Fruit fly (Drosophila melanogaster) whole organism, prepupa: ENCODE data around the gene spict.

Source experiments
- Blimp-1 ChIP-seq: fragments of 200-800 bp; sonication (Bioruptor generic); optimal IDR thresholded peaks from 3 replicates; lab custom pipeline; 2017; ENCODE audit warnings: missing biosample characterization, missing genetic modification characterization, mild to moderate bottlenecking, moderate library complexity, missing genetic modification reagents
- CG15336 ChIP-seq: fragments of 200-800 bp; sonication (Bioruptor generic); IDR thresholded peaks from 2 replicates; pipeline ENCODE4 v1.3.6; 2022; ENCODE audit warnings: missing biosample characterization, missing genetic modification characterization
- CG1621 ChIP-seq: fragments of 200-800 bp; sonication (Bioruptor generic); optimal IDR thresholded peaks from 3 replicates; lab custom pipeline; 2018; ENCODE audit warnings: missing biosample characterization, mild to moderate bottlenecking, missing genetic modification characterization
- CG16779 ChIP-seq: fragments of 200-800 bp; sonication (Bioruptor generic); optimal IDR thresholded peaks from 3 replicates; lab custom pipeline; 2017; ENCODE audit warnings: missing biosample characterization, mild to moderate bottlenecking, missing genetic modification characterization
- CG32006 ChIP-seq: fragments of 200-800 bp; sonication (Bioruptor generic); optimal IDR thresholded peaks from 3 replicates; lab custom pipeline; 2017; ENCODE audit warnings: missing biosample characterization, mild to moderate bottlenecking, missing genetic modification characterization
- CG6163 ChIP-seq: fragments of 200-800 bp; sonication (Bioruptor generic); IDR thresholded peaks from 3 replicates; pipeline ENCODE4 v1.3.6; 2022; ENCODE audit warnings: missing biosample characterization, missing genetic modification characterization
- CG6792 ChIP-seq: fragments of 200-800 bp; sonication (Bioruptor generic); optimal IDR thresholded peaks from 3 replicates; lab custom pipeline; 2016; ENCODE audit warnings: missing biosample characterization, missing genetic modification characterization
- CG6808 ChIP-seq: fragments of 200-800 bp; sonication (Bioruptor generic); optimal IDR thresholded peaks from 3 replicates; lab custom pipeline; 2017; ENCODE audit warnings: missing biosample characterization, missing genetic modification characterization, mild to moderate bottlenecking, moderate library complexity, missing genetic modification reagents
- CG6854 ChIP-seq: fragments of 200-800 bp; sonication (Bioruptor generic); optimal IDR thresholded peaks from 2 replicates; lab custom pipeline; 2017; ENCODE audit warnings: missing biosample characterization, mild to moderate bottlenecking, missing genetic modification characterization
- CG8119 ChIP-seq: fragments of 200-800 bp; sonication (Bioruptor generic); IDR thresholded peaks from 3 replicates; pipeline ENCODE4 v1.3.6; 2022; ENCODE audit warnings: missing biosample characterization, missing genetic modification characterization
- CG8319 ChIP-seq: fragments of 200-800 bp; sonication (Bioruptor generic); optimal IDR thresholded peaks from 3 replicates; lab custom pipeline; 2016; ENCODE audit warnings: missing biosample characterization, missing genetic modification characterization
- CG8632 ChIP-seq: fragments of 200-800 bp; sonication (Bioruptor generic); optimal IDR thresholded peaks from 3 replicates; lab custom pipeline; 2016; ENCODE audit warnings: missing biosample characterization, missing genetic modification characterization
- Eip78C ChIP-seq: fragments of 200-800 bp; sonication (Bioruptor generic); peaks from one replicate; lab custom pipeline; 2016; ENCODE audit warnings: missing biosample characterization, missing genetic modification characterization
- Eip93F ChIP-seq: fragments of 200-800 bp; sonication (Bioruptor generic); optimal IDR thresholded peaks from 2 replicates; lab custom pipeline; 2016; ENCODE audit warnings: missing biosample characterization, mild to moderate bottlenecking, missing genetic modification characterization
- Ets21C ChIP-seq: fragments of 200-800 bp; sonication (Bioruptor generic); optimal IDR thresholded peaks from 3 replicates; lab custom pipeline; 2016; ENCODE audit warnings: missing biosample characterization, missing genetic modification characterization
- Ets96B ChIP-seq: fragments of 200-800 bp; optimal IDR thresholded peaks from 2 replicates; lab custom pipeline; 2019; ENCODE audit warnings: missing biosample characterization, mild to moderate bottlenecking, missing genetic modification characterization, moderate library complexity
- Hr38 ChIP-seq: sonication (Bioruptor generic); optimal IDR thresholded peaks from 2 replicates; lab custom pipeline; 2016; ENCODE audit warnings: missing biosample characterization, missing genetic modification characterization
- Smox ChIP-seq: fragments of 200-800 bp; sonication (Bioruptor generic); optimal IDR thresholded peaks from 3 replicates; lab custom pipeline; 2016; ENCODE audit warnings: missing biosample characterization, missing genetic modification characterization
- achi ChIP-seq: fragments of 200-800 bp; sonication (Bioruptor generic); optimal IDR thresholded peaks from 3 replicates; lab custom pipeline; 2016; ENCODE audit warnings: missing biosample characterization, missing genetic modification characterization
- acj6 ChIP-seq: fragments of 200-800 bp; sonication (Bioruptor generic); optimal IDR thresholded peaks from 3 replicates; lab custom pipeline; 2016; ENCODE audit warnings: missing biosample characterization, missing genetic modification characterization
- cyc ChIP-seq: fragments of 200-800 bp; sonication (Bioruptor generic); optimal IDR thresholded peaks from 3 replicates; lab custom pipeline; 2016; ENCODE audit warnings: missing biosample characterization, missing genetic modification characterization
- dsx ChIP-seq: fragments of 200-800 bp; optimal IDR thresholded peaks from 3 replicates; lab custom pipeline; 2019; ENCODE audit warnings: missing biosample characterization, mild to moderate bottlenecking, missing genetic modification characterization, moderate library complexity; ENCODE audit not compliant: poor library complexity, severe bottlenecking
- esn ChIP-seq: fragments of 200-800 bp; sonication (Bioruptor generic); optimal IDR thresholded peaks from 2 replicates; lab custom pipeline; 2016; ENCODE audit warnings: missing biosample characterization, mild to moderate bottlenecking, missing genetic modification characterization, moderate library complexity
- fkh ChIP-seq: fragments of 200-800 bp; sonication (Bioruptor generic); optimal IDR thresholded peaks from 3 replicates; lab custom pipeline; 2017; ENCODE audit warnings: missing biosample characterization, mild to moderate bottlenecking, missing genetic modification characterization, moderate library complexity
- salr ChIP-seq, 2 experiments: fragments of 200-800 bp; sonication (Bioruptor generic); optimal IDR thresholded peaks; 3 replicates each; lab custom pipeline; 2016 to 2018; ENCODE audit warnings: missing biosample characterization in 2 of 2, missing genetic modification characterization in 2 of 2, mild to moderate bottlenecking in 1 of 2
- svp ChIP-seq: fragments of 200-800 bp; sonication (Bioruptor generic); peaks from one replicate; lab custom pipeline; 2016; ENCODE audit warnings: missing biosample characterization, missing genetic modification characterization
- topi ChIP-seq: fragments of 200-800 bp; sonication (Bioruptor generic); optimal IDR thresholded peaks from 3 replicates; lab custom pipeline; 2016; ENCODE audit warnings: missing biosample characterization, missing genetic modification characterization

spict gene

DNA sequence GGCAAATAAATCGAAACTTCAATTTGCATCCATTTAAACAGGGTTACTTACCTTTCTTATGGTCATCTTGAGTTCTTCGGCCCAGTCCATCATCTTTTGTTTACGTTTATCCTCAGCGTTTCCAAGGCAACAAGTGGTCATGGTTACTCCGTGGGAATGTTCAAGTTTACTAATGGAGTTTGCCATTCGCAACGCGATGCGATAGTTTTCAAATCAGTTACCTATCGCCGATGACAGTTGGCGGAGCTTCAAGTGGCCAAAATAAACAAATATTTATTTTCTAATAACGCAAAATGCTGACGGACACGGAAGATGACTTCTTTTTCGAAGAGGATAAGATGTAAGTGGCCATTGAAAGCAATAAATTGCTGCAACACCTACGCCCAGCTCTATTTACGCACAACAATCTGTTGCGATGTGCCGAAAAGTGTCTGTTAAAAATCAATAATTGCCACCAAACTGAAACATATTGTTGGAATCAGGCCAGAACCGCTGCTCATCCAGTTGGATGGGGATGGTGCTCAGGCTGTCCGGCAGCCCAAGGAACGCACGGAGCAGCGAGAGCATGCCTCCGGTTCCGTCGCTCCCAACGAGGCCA, 9.6 kb upstream of the spict start, which contains the start of the genes IFT43 and PICK1:
Gene IFT43, minus strand, starts transcription at position 166 of the 598 bp plus-strand sequence.
Gene PICK1, plus strand, starts transcription at position 211 of the 598 bp plus-strand sequence.
- peak; percentile 95 for TF ChIP-seq fkh (GFP tag; lab: Kevin White, UChicago)
- no peak for TF ChIP-seq Eip93F (GFP tag; lab: Kevin White, UChicago)

DNA sequence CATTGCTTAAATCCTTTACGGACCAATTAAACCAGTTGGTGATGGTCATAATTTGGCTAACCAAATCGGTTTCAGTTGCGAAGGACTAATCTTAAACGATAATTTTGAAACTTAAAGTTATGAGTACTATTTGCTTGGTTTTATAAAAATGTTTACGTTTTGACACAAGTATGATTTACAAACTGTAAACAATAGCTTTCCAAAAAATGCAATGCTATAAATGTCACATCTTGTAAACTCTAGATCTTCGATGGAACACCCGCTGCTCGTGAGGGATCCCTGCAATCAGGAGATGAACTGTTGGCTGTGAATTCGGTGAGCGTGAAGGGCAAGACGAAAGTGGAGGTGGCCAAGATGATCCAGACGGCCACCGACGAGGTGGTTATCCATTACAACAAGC, 7.3 kb upstream of the spict start, which contains the start of gene CG5781:
Gene CG5781, minus strand, starts transcription at position 101 of the 400 bp plus-strand sequence.
- no peak for TF ChIP-seq Ets21C
- TF ChIP-seq salr (GFP tag; optimal IDR thresholded peaks at IDR 0.05; lab: Kevin White, UChicago) = no peak
- TF ChIP-seq CG15336 (GFP tag; lab: Robert Waterston, UW) = no peak
- TF ChIP-seq CG1621 (tag; lab: Kevin White, UChicago) = no peak
- TF ChIP-seq Ets96B = no peak
- no peak for TF ChIP-seq topi (GFP tag; lab: Kevin White, UChicago)
- no peak for TF ChIP-seq Blimp-1 (GFP tag; lab: Kevin White, UChicago)

DNA sequence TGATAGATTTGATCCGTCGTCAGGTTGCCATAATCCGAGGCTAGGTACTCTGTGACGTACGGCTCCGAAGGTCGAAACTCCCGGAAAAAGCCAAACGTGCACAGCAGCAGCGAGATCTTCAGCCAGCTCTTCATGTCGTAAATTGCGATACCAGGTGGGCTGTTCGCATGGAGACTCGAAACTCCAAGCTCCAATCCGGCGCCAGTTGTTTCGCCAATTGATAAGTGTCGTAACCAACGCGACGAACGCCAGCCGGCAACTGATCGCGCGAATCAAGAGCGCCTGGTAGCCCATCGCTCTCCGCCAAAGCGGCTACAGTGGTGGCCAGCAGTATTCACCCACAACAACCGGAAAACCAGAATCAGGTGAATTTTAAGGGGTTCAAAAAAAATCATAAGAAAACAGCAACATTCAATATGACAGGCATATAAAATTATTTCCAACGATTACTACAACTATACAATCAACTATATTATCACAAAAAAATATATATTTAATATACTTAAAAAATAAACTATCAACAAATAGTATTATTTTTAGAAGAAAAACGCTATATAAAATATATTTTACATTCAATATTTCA, 4.1 kb upstream of the spict start, which contains the start of gene CG17036:
Gene CG17036, minus strand, starts transcription at position 366 of the 583 bp plus-strand sequence.
- TF ChIP-seq dsx (GFP tag; lab: Kevin White, UChicago) (no peak), salr (GFP tag; optimal IDR thresholded peaks at IDR 0.05; lab: Kevin White, UChicago) (no peak), cyc (no peak), CG1621 (tag; lab: Kevin White, UChicago) (peak; percentile 19), Ets96B (no peak), CG6808 (GFP tag; lab: Kevin White, UChicago) (no peak), CG6854 (GFP tag; lab: Kevin White, UChicago) (peak; percentile 15), CG8632 (GFP tag; lab: Kevin White, UChicago) (peak; percentile 42), CG32006 (GFP tag; lab: Kevin White, UChicago) (peak; percentile 49), topi (GFP tag; lab: Kevin White, UChicago) (no peak), esn (GFP tag; lab: Kevin White, UChicago) (peak; percentile 31), Hr38 (no peak), CG8119 (GFP tag; lab: Robert Waterston, UW) (peak; percentile 36; the same call in 1 of the 3 replicates), CG6163 (peak; percentile 48; the same call in 2 of the 3 replicates), CG6792 (GFP tag; lab: Kevin White, UChicago) (peak; percentile 10), Smox (no peak), Eip78C (peak; percentile 57)
- TF ChIP-seq, all 60 proteins: peak for 9

dm6 chr2L:12701498-12701897, 3.0 kb upstream of the spict start:
- TF ChIP-seq CG8319 (GFP tag; lab: Kevin White, UChicago) = no peak
- TF ChIP-seq acj6 (GFP tag; lab: Kevin White, UChicago) = no peak

- TF ChIP-seq svp (GFP tag; lab: Kevin White, UChicago) (peak; percentile 95), Eip78C (peak; percentile 54), CG16779 (tag; lab: Kevin White, UChicago) (no peak)
Observed at dm6 chr2L:12705376-12705775, 851 bp downstream of the spict start.

dm6 chr2L:12707540-12707939, 3.0 kb downstream of the spict start, which contains the start of the genes CG6180 and CG15484:
Gene CG6180, plus strand, starts transcription at chr2L:12707661.
Gene CG15484, minus strand, starts transcription at chr2L:12707711.
- TF ChIP-seq cyc (no peak), achi (GFP tag; lab: Kevin White, UChicago) (peak; percentile 91)
- TF ChIP-seq, all 60 proteins: peak for 1
